Fruit fly (Drosophila melanogaster): ENCODE data around the gene CG18744.

DNA sequence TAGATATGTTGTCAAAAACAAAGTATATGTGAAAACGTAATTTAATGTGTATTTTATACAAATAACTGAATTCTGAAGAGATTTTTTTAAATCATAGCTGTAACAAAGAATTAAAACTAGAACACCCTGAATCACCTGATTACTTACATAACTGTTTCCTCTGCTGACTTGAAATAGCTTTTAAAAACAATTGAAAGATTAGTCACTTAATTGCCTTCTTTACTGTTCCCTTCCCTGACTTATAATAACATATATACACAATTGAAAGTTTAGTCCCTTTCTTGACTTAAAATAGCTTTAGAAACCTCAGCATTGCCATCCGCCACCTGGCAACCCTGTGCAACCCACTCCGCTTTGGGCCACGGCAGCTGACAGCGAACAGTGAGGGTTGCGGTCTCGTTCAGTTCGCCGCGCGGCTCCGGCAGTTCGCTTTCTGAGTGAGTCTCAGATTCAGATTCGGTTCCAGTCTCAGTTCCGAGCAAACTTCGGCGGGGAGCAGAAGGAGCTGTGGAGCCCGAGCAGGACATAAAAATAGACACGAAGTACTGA is 15.5 kb upstream of the CG18744 start, which contains the start of gene CG34384:
- TF ChIP-seq CG8478 (optimal IDR thresholded peaks at IDR 0.05) (no peak), CTCF (optimal IDR thresholded peaks at IDR 0.05) (no peak)
